Worm (Caenorhabditis elegans): ENCODE data around the gene pck-1.

The pck-1 gene

DNA sequence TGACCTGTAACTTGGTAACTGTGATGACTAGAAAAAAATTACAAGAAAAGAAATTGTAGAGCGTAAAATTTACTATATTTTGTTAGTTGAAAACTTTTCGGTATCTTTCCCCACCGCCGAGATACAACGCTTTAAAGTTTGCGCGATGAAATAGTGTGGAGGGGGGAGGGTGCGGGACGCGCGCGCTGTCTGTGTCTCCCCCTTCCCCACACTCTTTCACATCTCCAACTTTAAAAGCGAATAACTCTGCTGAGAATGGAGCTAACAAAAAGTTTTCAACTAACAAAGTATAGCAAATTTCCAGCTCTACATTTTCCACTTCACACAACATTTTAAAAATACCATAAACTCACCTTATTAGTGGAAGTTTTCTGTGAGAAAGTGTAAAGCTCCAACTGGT is 48.5 kb downstream of the pck-1 start:
- TF ChIP-seq cog-1 (tag; optimal IDR thresholded peaks at IDR 0.05) (no peak), flt-1 (GFP tag; IDR thresholded peaks at IDR 0.05) (no peak), klf-2 (GFP tag; conservative IDR thresholded peaks at IDR 0.05) (no peak), med-1 (GFP tag; optimal IDR thresholded peaks at IDR 0.05; ENCODE audit: insufficient read depth) (no peak), ztf-23 (GFP tag; IDR thresholded peaks at IDR 0.05) (no peak), ztf-29 (GFP tag; IDR thresholded peaks at IDR 0.05) (no peak), tab-1 (GFP tag; IDR thresholded peaks at IDR 0.05) (no peak), T22C8.4 (GFP tag; IDR thresholded peaks at IDR 0.05) (no peak), ref-1 (GFP tag; conservative IDR thresholded peaks at IDR 0.05) (no peak)

- TF ChIP-seq ztf-23 (GFP tag; IDR thresholded peaks at IDR 0.05) = no peak
- peak; percentile 68 for TF ChIP-seq T22C8.4 (GFP tag; IDR thresholded peaks at IDR 0.05)
- no peak for TF ChIP-seq ref-1 (GFP tag; conservative IDR thresholded peaks at IDR 0.05)
- TF ChIP-seq flt-1 (GFP tag; IDR thresholded peaks at IDR 0.05) = no peak
These were observed 49.3 kb downstream of the pck-1 start for ce11 chrIII:16797-17196.

ce11 chrIII:15224-15822 is 50.7 kb downstream of the pck-1 start, which contains the start of gene H10E21.1:
TSS of gene H10E21.1 (plus strand) at chrIII:15772.
- TF ChIP-seq T22C8.4 (GFP tag; IDR thresholded peaks at IDR 0.05) (no peak), ztf-23 (GFP tag; IDR thresholded peaks at IDR 0.05) (no peak)

- no peak for TF ChIP-seq cog-1 (tag; optimal IDR thresholded peaks at IDR 0.05)
- no peak for TF ChIP-seq klf-2 (GFP tag; conservative IDR thresholded peaks at IDR 0.05)
- TF ChIP-seq tab-1 (GFP tag; IDR thresholded peaks at IDR 0.05) = no peak
- no peak for TF ChIP-seq ztf-23 (GFP tag; IDR thresholded peaks at IDR 0.05)
- TF ChIP-seq flt-1 (GFP tag; IDR thresholded peaks at IDR 0.05) = no peak
- TF ChIP-seq med-1 (GFP tag; optimal IDR thresholded peaks at IDR 0.05; ENCODE audit: insufficient read depth) = no peak
- TF ChIP-seq T22C8.4 (GFP tag; IDR thresholded peaks at IDR 0.05) = no peak
- no peak for TF ChIP-seq ztf-29 (GFP tag; IDR thresholded peaks at IDR 0.05)
- TF ChIP-seq ref-1 (GFP tag; conservative IDR thresholded peaks at IDR 0.05) = no peak
These were observed 51.4 kb downstream of the pck-1 start, which contains the start of gene nhr-80 for ce11 chrIII:14671-15070. TSS of gene nhr-80 (minus strand) at chrIII:14869.

- no peak for TF ChIP-seq cog-1 (tag; optimal IDR thresholded peaks at IDR 0.05)
- TF ChIP-seq ref-1 (GFP tag; conservative IDR thresholded peaks at IDR 0.05) = no peak
- no peak for TF ChIP-seq T22C8.4 (GFP tag; IDR thresholded peaks at IDR 0.05)
- TF ChIP-seq flt-1 (GFP tag; IDR thresholded peaks at IDR 0.05) = no peak
- TF ChIP-seq tab-1 (GFP tag; IDR thresholded peaks at IDR 0.05) = no peak
- no peak for TF ChIP-seq ztf-29 (GFP tag; IDR thresholded peaks at IDR 0.05)
- TF ChIP-seq klf-2 (GFP tag; conservative IDR thresholded peaks at IDR 0.05) = no peak
- TF ChIP-seq med-1 (GFP tag; optimal IDR thresholded peaks at IDR 0.05; ENCODE audit: insufficient read depth) = no peak
- no peak for TF ChIP-seq ztf-23 (GFP tag; IDR thresholded peaks at IDR 0.05)
These were observed 51.9 kb downstream of the pck-1 start for ce11 chrIII:14175-14574.
